Worm (Caenorhabditis elegans): Measurements from ENCODE around the gene pygo-1.

- TF ChIP-seq zag-1 (tag; optimal IDR thresholded peaks at IDR 0.05), result no peak
- no peak for TF ChIP-seq snpc-4 (tag; optimal IDR thresholded peaks at IDR 0.05)
- TF ChIP-seq elt-1 (tag; optimal IDR thresholded peaks at IDR 0.05), result no peak
- TF ChIP-seq peb-1 (tag; optimal IDR thresholded peaks at IDR 0.05), result no peak
- no peak for TF ChIP-seq nhr-12 (tag; optimal IDR thresholded peaks at IDR 0.05)
- no peak for TF ChIP-seq ama-1 (optimal IDR thresholded peaks at IDR 0.05)
- TF ChIP-seq gmeb-1 (tag; optimal IDR thresholded peaks at IDR 0.05), result no peak
- TF ChIP-seq mdl-1 (tag; optimal IDR thresholded peaks at IDR 0.05), result no peak
- no peak for TF ChIP-seq egl-27 (tag; optimal IDR thresholded peaks at IDR 0.05)
Measured at ce11 chrIV:5060984-5061383, 22.1 kb upstream of the pygo-1 start, which contains the start of gene C09B9.7.
